Worm (Caenorhabditis elegans): ENCODE data around the gene fubl-1.

DNA sequence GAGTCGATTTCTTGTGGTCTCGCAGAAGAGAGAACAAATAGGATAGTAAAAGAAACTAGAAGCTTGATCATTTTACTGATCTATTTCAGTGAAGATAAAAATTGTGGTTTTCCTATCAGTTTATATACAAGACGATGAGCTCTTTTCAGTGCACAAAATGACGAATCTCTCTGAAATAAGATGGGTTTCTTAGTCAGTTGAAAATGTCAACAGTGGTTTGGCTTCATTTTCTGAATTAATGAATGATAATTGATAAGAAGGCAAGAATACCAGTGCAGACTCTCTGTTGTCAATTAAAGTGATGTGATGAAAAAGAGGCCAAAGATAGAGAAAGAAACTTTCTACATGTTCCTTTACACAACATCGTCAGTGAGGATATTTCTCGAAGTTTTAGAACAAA, 42.7 kb upstream of the fubl-1 start, which contains the start of gene lys-2:
- no peak for TF ChIP-seq ceh-2 (tag; optimal IDR thresholded peaks at IDR 0.05)
- no peak for TF ChIP-seq ref-2 (tag; optimal IDR thresholded peaks at IDR 0.05)
- TF ChIP-seq dve-1 (tag; optimal IDR thresholded peaks at IDR 0.05) = no peak
- TF ChIP-seq nfya-1 (tag; optimal IDR thresholded peaks at IDR 0.05) = no peak
- no peak for TF ChIP-seq tbx-7 (tag; optimal IDR thresholded peaks at IDR 0.05)
- no peak for TF ChIP-seq ceh-30 (tag; optimal IDR thresholded peaks at IDR 0.05)
- TF ChIP-seq rnt-1 (tag; optimal IDR thresholded peaks at IDR 0.05) = no peak
- TF ChIP-seq nhr-11 (tag; optimal IDR thresholded peaks at IDR 0.05) = no peak
- TF ChIP-seq mec-3 (tag; optimal IDR thresholded peaks at IDR 0.05; ENCODE audit: borderline replicate concordance) = no peak
- no peak for TF ChIP-seq ama-1 (optimal IDR thresholded peaks at IDR 0.05)
- TF ChIP-seq pha-4 (tag; optimal IDR thresholded peaks at IDR 0.05) = no peak
- TF ChIP-seq elt-2 (tag; optimal IDR thresholded peaks at IDR 0.05) = no peak
- TF ChIP-seq sox-4 (tag; optimal IDR thresholded peaks at IDR 0.05) = no peak
- TF ChIP-seq pqm-1 (tag; optimal IDR thresholded peaks at IDR 0.05) = no peak

All from whole organism, late embryonic.